Worm (Caenorhabditis elegans): ENCODE data around the gene Y38A10A.2.

DNA sequence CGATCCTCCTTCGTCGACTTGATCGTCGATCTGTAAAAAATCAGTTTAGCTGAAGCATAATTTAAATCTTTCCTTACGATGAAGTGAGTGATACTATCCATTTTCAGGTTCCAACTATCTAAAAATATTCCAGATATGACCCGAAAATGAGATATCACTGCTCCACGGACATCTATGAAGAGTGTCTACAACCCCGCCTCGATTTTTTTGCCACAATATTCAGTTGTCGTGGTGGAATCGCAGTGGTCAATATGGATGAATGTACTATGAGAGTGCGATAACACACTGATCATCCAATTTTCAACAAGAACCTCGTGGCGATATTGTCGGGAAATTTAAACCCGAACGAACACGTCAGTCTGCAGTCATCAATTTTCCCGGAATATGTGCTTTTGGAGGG lies 21.9 kb downstream of the Y38A10A.2 start, which contains the start of gene R01B10.2:
- TF ChIP-seq lsy-2 (tag; optimal IDR thresholded peaks at IDR 0.05): no peak
- no peak for TF ChIP-seq mdl-1 (tag; optimal IDR thresholded peaks at IDR 0.05)
- no peak for TF ChIP-seq nhr-77 (tag; optimal IDR thresholded peaks at IDR 0.05)
- no peak for TF ChIP-seq ets-5 (GFP tag; IDR thresholded peaks at IDR 0.05)
- TF ChIP-seq elt-2 (tag; optimal IDR thresholded peaks at IDR 0.05): no peak
- no peak for TF ChIP-seq jun-1 (tag; optimal IDR thresholded peaks at IDR 0.05)
- no peak for TF ChIP-seq efl-1 (optimal IDR thresholded peaks at IDR 0.05)
- TF ChIP-seq efl-1 (GFP tag; optimal IDR thresholded peaks at IDR 0.05 in 1 of 2): no peak
- TF ChIP-seq pqm-1 (tag; optimal IDR thresholded peaks at IDR 0.05): no peak
- TF ChIP-seq aly-2 (tag; optimal IDR thresholded peaks at IDR 0.05): no peak
- no peak for TF ChIP-seq zip-4 (GFP tag; optimal IDR thresholded peaks at IDR 0.05)
- TF ChIP-seq mab-9 (GFP tag; IDR thresholded peaks at IDR 0.05): no peak
- TF ChIP-seq fos-1 (tag; optimal IDR thresholded peaks at IDR 0.05): no peak
- TF ChIP-seq hlh-4 (tag; optimal IDR thresholded peaks at IDR 0.05): no peak

Data from whole organism, L1 larva.